Fruit fly (Drosophila melanogaster) whole organism, prepupa: ENCODE data around the gene smp-30.
A peak's percentile ranks its signal among the peaks of the same experiment; 100 is the strongest.

Source experiments
- Blimp-1 ChIP-seq: fragments of 200-800 bp; sonication (Bioruptor generic); optimal IDR thresholded peaks from 3 replicates; lab custom pipeline; 2017; ENCODE audit warnings: missing biosample characterization, missing genetic modification characterization, mild to moderate bottlenecking, moderate library complexity, missing genetic modification reagents
- CG10631 ChIP-seq: fragments of 200-800 bp; sonication (Bioruptor generic); optimal IDR thresholded peaks from 2 replicates; lab custom pipeline; 2016; ENCODE audit warnings: missing biosample characterization, missing genetic modification characterization
- CG10669 ChIP-seq: fragments of 200-800 bp; sonication (Bioruptor generic); optimal IDR thresholded peaks from 3 replicates; lab custom pipeline; 2018; ENCODE audit warnings: missing biosample characterization, mild to moderate bottlenecking, missing genetic modification characterization, moderate library complexity
- CG15336 ChIP-seq: fragments of 200-800 bp; sonication (Bioruptor generic); IDR thresholded peaks from 2 replicates; pipeline ENCODE4 v1.3.6; 2022; ENCODE audit warnings: missing biosample characterization, missing genetic modification characterization
- CG1621 ChIP-seq: fragments of 200-800 bp; sonication (Bioruptor generic); optimal IDR thresholded peaks from 3 replicates; lab custom pipeline; 2018; ENCODE audit warnings: missing biosample characterization, mild to moderate bottlenecking, missing genetic modification characterization
- CG16779 ChIP-seq: fragments of 200-800 bp; sonication (Bioruptor generic); optimal IDR thresholded peaks from 3 replicates; lab custom pipeline; 2017; ENCODE audit warnings: missing biosample characterization, mild to moderate bottlenecking, missing genetic modification characterization
- CG3032 ChIP-seq: fragments of 200-800 bp; optimal IDR thresholded peaks from 2 replicates; lab custom pipeline; 2019; ENCODE audit warnings: missing biosample characterization, mild to moderate bottlenecking, missing genetic modification characterization, moderate library complexity
- CG31627 ChIP-seq: fragments of 200-800 bp; sonication (Bioruptor generic); optimal IDR thresholded peaks from 3 replicates; lab custom pipeline; 2016; ENCODE audit warnings: missing biosample characterization, missing genetic modification characterization
- CG34406 ChIP-seq: fragments of 200-800 bp; sonication (Bioruptor generic); optimal IDR thresholded peaks from 3 replicates; lab custom pipeline; 2016; ENCODE audit warnings: missing biosample characterization, missing genetic modification characterization
- CG3919 ChIP-seq: fragments of 200-800 bp; sonication (Bioruptor generic); optimal IDR thresholded peaks from 3 replicates; lab custom pipeline; 2016; ENCODE audit warnings: missing biosample characterization, missing genetic modification characterization
- CG4318 ChIP-seq: fragments of 200-800 bp; sonication (Bioruptor generic); optimal IDR thresholded peaks from 3 replicates; lab custom pipeline; 2017; ENCODE audit warnings: missing biosample characterization, mild to moderate bottlenecking, missing genetic modification characterization
- CG6276 ChIP-seq: fragments of 200-800 bp; sonication (Bioruptor generic); optimal IDR thresholded peaks from 2 replicates; lab custom pipeline; 2017; ENCODE audit warnings: missing biosample characterization, mild to moderate bottlenecking, missing genetic modification characterization
- CG6792 ChIP-seq: fragments of 200-800 bp; sonication (Bioruptor generic); optimal IDR thresholded peaks from 3 replicates; lab custom pipeline; 2016; ENCODE audit warnings: missing biosample characterization, missing genetic modification characterization
- CG6808 ChIP-seq: fragments of 200-800 bp; sonication (Bioruptor generic); optimal IDR thresholded peaks from 3 replicates; lab custom pipeline; 2017; ENCODE audit warnings: missing biosample characterization, missing genetic modification characterization, mild to moderate bottlenecking, moderate library complexity, missing genetic modification reagents
- CG7368 ChIP-seq: fragments of 200-800 bp; sonication (Bioruptor generic); optimal IDR thresholded peaks from 3 replicates; lab custom pipeline; 2016; ENCODE audit warnings: missing biosample characterization, missing genetic modification characterization
- CG8119 ChIP-seq: fragments of 200-800 bp; sonication (Bioruptor generic); IDR thresholded peaks from 3 replicates; pipeline ENCODE4 v1.3.6; 2022; ENCODE audit warnings: missing biosample characterization, missing genetic modification characterization
- CG8319 ChIP-seq: fragments of 200-800 bp; sonication (Bioruptor generic); optimal IDR thresholded peaks from 3 replicates; lab custom pipeline; 2016; ENCODE audit warnings: missing biosample characterization, missing genetic modification characterization
- CG8632 ChIP-seq: fragments of 200-800 bp; sonication (Bioruptor generic); optimal IDR thresholded peaks from 3 replicates; lab custom pipeline; 2016; ENCODE audit warnings: missing biosample characterization, missing genetic modification characterization
- CG9139 ChIP-seq: fragments of 200-800 bp; sonication (Bioruptor generic); optimal IDR thresholded peaks from 3 replicates; lab custom pipeline; 2017; ENCODE audit warnings: missing biosample characterization, mild to moderate bottlenecking, missing genetic modification characterization
- Eip75B ChIP-seq: fragments of 200-800 bp; sonication (Bioruptor generic); optimal IDR thresholded peaks from 3 replicates; lab custom pipeline; 2016; ENCODE audit warnings: missing biosample characterization, missing genetic modification characterization
- Eip78C ChIP-seq: fragments of 200-800 bp; sonication (Bioruptor generic); peaks from one replicate; lab custom pipeline; 2016; ENCODE audit warnings: missing biosample characterization, missing genetic modification characterization
- Eip93F ChIP-seq: fragments of 200-800 bp; sonication (Bioruptor generic); optimal IDR thresholded peaks from 2 replicates; lab custom pipeline; 2016; ENCODE audit warnings: missing biosample characterization, mild to moderate bottlenecking, missing genetic modification characterization
- Ets21C ChIP-seq: fragments of 200-800 bp; sonication (Bioruptor generic); optimal IDR thresholded peaks from 3 replicates; lab custom pipeline; 2016; ENCODE audit warnings: missing biosample characterization, missing genetic modification characterization
- Ets96B ChIP-seq: fragments of 200-800 bp; optimal IDR thresholded peaks from 2 replicates; lab custom pipeline; 2019; ENCODE audit warnings: missing biosample characterization, mild to moderate bottlenecking, missing genetic modification characterization, moderate library complexity
- Hr38 ChIP-seq: sonication (Bioruptor generic); optimal IDR thresholded peaks from 2 replicates; lab custom pipeline; 2016; ENCODE audit warnings: missing biosample characterization, missing genetic modification characterization
- Hr4 ChIP-seq: fragments of 200-800 bp; sonication (Bioruptor generic); optimal IDR thresholded peaks from 3 replicates; lab custom pipeline; 2016; ENCODE audit warnings: missing biosample characterization, missing genetic modification characterization
- Met ChIP-seq: fragments of 200-800 bp; sonication (Bioruptor generic); optimal IDR thresholded peaks from 3 replicates; lab custom pipeline; 2016; ENCODE audit warnings: missing biosample characterization, missing genetic modification characterization
- Smox ChIP-seq: fragments of 200-800 bp; sonication (Bioruptor generic); optimal IDR thresholded peaks from 3 replicates; lab custom pipeline; 2016; ENCODE audit warnings: missing biosample characterization, missing genetic modification characterization
- Sox102F ChIP-seq: fragments of 200-800 bp; sonication (Bioruptor generic); optimal IDR thresholded peaks from 2 replicates; lab custom pipeline; 2016; ENCODE audit warnings: missing biosample characterization, mild to moderate bottlenecking, missing genetic modification characterization
- Sox14 ChIP-seq: fragments of 200-800 bp; sonication (Bioruptor generic); optimal IDR thresholded peaks from 3 replicates; lab custom pipeline; 2016; ENCODE audit warnings: missing biosample characterization, missing genetic modification characterization
- Sox15 ChIP-seq: fragments of 200-800 bp; sonication (Bioruptor generic); optimal IDR thresholded peaks from 3 replicates; lab custom pipeline; 2016; ENCODE audit warnings: missing biosample characterization, missing genetic modification characterization
- achi ChIP-seq: fragments of 200-800 bp; sonication (Bioruptor generic); optimal IDR thresholded peaks from 3 replicates; lab custom pipeline; 2016; ENCODE audit warnings: missing biosample characterization, missing genetic modification characterization
- cyc ChIP-seq: fragments of 200-800 bp; sonication (Bioruptor generic); optimal IDR thresholded peaks from 3 replicates; lab custom pipeline; 2016; ENCODE audit warnings: missing biosample characterization, missing genetic modification characterization
- dac ChIP-seq: fragments of 200-800 bp; sonication (Bioruptor generic); optimal IDR thresholded peaks from 2 replicates; lab custom pipeline; 2017; ENCODE audit warnings: missing biosample characterization, mild to moderate bottlenecking, missing genetic modification characterization
- dsx ChIP-seq: fragments of 200-800 bp; optimal IDR thresholded peaks from 3 replicates; lab custom pipeline; 2019; ENCODE audit warnings: missing biosample characterization, mild to moderate bottlenecking, missing genetic modification characterization, moderate library complexity; ENCODE audit not compliant: poor library complexity, severe bottlenecking
- esn ChIP-seq: fragments of 200-800 bp; sonication (Bioruptor generic); optimal IDR thresholded peaks from 2 replicates; lab custom pipeline; 2016; ENCODE audit warnings: missing biosample characterization, mild to moderate bottlenecking, missing genetic modification characterization, moderate library complexity
- fd85E ChIP-seq: fragments of 200-800 bp; sonication (Bioruptor generic); optimal IDR thresholded peaks from 3 replicates; lab custom pipeline; 2016; ENCODE audit warnings: missing biosample characterization, missing genetic modification characterization
- fkh ChIP-seq: fragments of 200-800 bp; sonication (Bioruptor generic); optimal IDR thresholded peaks from 3 replicates; lab custom pipeline; 2017; ENCODE audit warnings: missing biosample characterization, mild to moderate bottlenecking, missing genetic modification characterization, moderate library complexity
- lz ChIP-seq: fragments of 200-800 bp; sonication (Bioruptor generic); optimal IDR thresholded peaks from 3 replicates; lab custom pipeline; 2016; ENCODE audit warnings: missing biosample characterization, missing genetic modification characterization
- net ChIP-seq: fragments of 200-800 bp; sonication (Bioruptor generic); optimal IDR thresholded peaks from 3 replicates; lab custom pipeline; 2016; ENCODE audit warnings: missing biosample characterization, missing genetic modification characterization
- salr ChIP-seq, 2 experiments: fragments of 200-800 bp; sonication (Bioruptor generic); optimal IDR thresholded peaks; 3 replicates each; lab custom pipeline; 2016 to 2018; ENCODE audit warnings: missing biosample characterization in 2 of 2, missing genetic modification characterization in 2 of 2, mild to moderate bottlenecking in 1 of 2
- spab ChIP-seq: fragments of 200-800 bp; sonication (Bioruptor generic); optimal IDR thresholded peaks from 2 replicates; lab custom pipeline; 2017; ENCODE audit warnings: missing biosample characterization, mild to moderate bottlenecking, missing genetic modification characterization, missing genetic modification reagents
- topi ChIP-seq: fragments of 200-800 bp; sonication (Bioruptor generic); optimal IDR thresholded peaks from 3 replicates; lab custom pipeline; 2016; ENCODE audit warnings: missing biosample characterization, missing genetic modification characterization

Gene smp-30

DNA sequence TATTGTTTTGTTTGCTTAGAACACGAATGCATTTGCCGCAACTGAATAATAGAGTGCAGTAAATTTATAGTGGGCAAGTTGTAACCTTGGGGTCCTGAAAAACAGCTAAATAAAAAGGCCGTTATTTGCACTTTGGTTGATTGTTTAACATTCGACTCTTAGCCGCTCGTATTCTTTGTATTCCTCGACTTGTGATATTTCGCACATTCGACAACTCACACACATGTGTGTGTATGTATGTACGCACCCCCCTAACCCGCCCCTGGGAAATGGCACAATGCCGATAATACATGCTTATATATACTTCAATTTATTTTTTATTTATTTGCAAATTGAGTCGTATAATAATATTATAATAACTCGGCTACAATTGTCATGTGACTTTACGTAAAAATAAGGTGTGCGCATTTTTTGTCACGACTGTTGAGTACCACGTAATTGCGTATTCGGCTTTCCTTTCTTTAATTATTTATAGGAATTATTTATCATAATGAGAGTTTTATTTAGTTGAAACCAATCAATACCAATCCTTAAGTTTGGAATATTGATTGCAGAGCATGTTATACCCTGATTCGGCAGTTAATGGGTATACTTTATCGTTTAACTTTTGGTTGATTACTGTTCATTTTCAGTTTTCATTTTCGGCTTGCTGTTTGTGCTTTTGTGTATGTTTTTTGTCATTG, 3.9 kb upstream of the smp-30 start (continued):
- TF ChIP-seq Eip93F (GFP tag; lab: Kevin White, UChicago) (peak; percentile 54), net (peak; percentile 44), Ets96B (tag; lab: Kevin White, UChicago) (no peak), CG1621 (tag; lab: Kevin White, UChicago) (no peak), Eip75B (GFP tag; lab: Kevin White, UChicago) (peak; percentile 56), salr (GFP tag; optimal IDR thresholded peaks at IDR 0.05; lab: Kevin White, UChicago) (no peak), CG3032 (tag; lab: Kevin White, UChicago) (no peak), Met (GFP tag; lab: Kevin White, UChicago) (peak; percentile 78), Hr38 (GFP tag; lab: Kevin White, UChicago) (no peak)

DNA sequence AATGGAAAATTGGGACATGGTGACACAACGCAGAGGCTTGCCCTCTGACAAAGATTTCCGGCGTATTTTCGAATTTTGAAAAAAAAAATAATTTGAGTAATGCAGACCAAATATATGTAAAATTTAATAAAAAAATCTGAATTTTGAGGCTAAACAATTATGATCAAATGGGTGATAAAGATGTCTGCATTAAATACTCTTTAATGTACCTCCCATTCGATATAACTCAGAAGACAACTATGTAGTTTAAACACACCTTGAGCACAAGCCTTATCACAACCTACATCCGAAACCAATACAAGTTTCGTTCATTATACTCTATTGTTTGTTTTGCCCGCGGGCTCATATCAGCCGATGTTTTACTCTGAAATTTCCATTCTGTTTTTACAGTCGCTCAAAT, 3.3 kb upstream of the smp-30 start, which contains the start of gene CG7362:
TSS of gene CG7362 (minus strand) at position 101 of the 400 bp plus-strand sequence.
- TF ChIP-seq cyc (GFP tag; lab: Kevin White, UChicago) (no peak), net (no peak), Smox (GFP tag; lab: Kevin White, UChicago) (no peak), dsx (GFP tag; lab: Kevin White, UChicago) (no peak), salr (GFP tag; optimal IDR thresholded peaks at IDR 0.05; lab: Kevin White, UChicago) (no peak), Hr38 (GFP tag; lab: Kevin White, UChicago) (no peak), CG4318 (no peak), CG8319 (GFP tag; lab: Kevin White, UChicago) (no peak)

dm6 chr3R:14749077-14749798, 1.8 kb downstream of the smp-30 start:
- TF ChIP-seq dsx (GFP tag; lab: Kevin White, UChicago) (peak; percentile 79), CG10631 (GFP tag; lab: Kevin White, UChicago) (no peak), dac (GFP tag; lab: Kevin White, UChicago) (no peak), fd85E (GFP tag; lab: Kevin White, UChicago) (peak; percentile 35), CG34406 (GFP tag; lab: Kevin White, UChicago) (peak; percentile 45), Blimp-1 (peak; percentile 32), Sox102F (GFP tag; lab: Kevin White, UChicago) (peak; percentile 65), CG15336 (peak; percentile 60; the same call in 1 of the 2 replicates), CG31627 (GFP tag; lab: Kevin White, UChicago) (no peak), esn (GFP tag; lab: Kevin White, UChicago) (peak; percentile 50), Smox (GFP tag; lab: Kevin White, UChicago) (no peak), CG8319 (GFP tag; lab: Kevin White, UChicago) (no peak), Sox14 (GFP tag; lab: Kevin White, UChicago) (peak; percentile 79), CG9139 (GFP tag; lab: Kevin White, UChicago) (peak; percentile 82), cyc (GFP tag; lab: Kevin White, UChicago) (no peak), CG6792 (GFP tag; lab: Kevin White, UChicago) (peak; percentile 57), spab (GFP tag; lab: Kevin White, UChicago) (peak; percentile 64), topi (GFP tag; lab: Kevin White, UChicago) (peak; percentile 61), achi (GFP tag; lab: Kevin White, UChicago) (peak; percentile 33), lz (peak; percentile 32), CG6276 (GFP tag; lab: Kevin White, UChicago) (peak; percentile 34), Ets21C (GFP tag; lab: Kevin White, UChicago) (no peak), CG8632 (peak; percentile 41), CG3919 (GFP tag; lab: Kevin White, UChicago) (peak; percentile 56), CG1621 (tag; lab: Kevin White, UChicago) (peak; percentile 58), CG7368 (GFP tag; lab: Kevin White, UChicago) (peak; percentile 46), Eip78C (GFP tag; lab: Kevin White, UChicago) (peak; percentile 88), CG10669 (peak; percentile 63), Sox15 (GFP tag; lab: Kevin White, UChicago) (no peak), CG6808 (GFP tag; lab: Kevin White, UChicago) (peak; percentile 73), fkh (GFP tag; lab: Kevin White, UChicago) (peak; percentile 97), salr (GFP tag; optimal IDR thresholded peaks at IDR 0.05; lab: Kevin White, UChicago) (peak in 1 of 2 experiments; percentile 41), Eip75B (GFP tag; lab: Kevin White, UChicago) (peak; percentile 68), net (peak; percentile 37), CG16779 (peak; percentile 61), CG3032 (tag; lab: Kevin White, UChicago) (peak; percentile 44), CG8119 (peak; percentile 38; the same call in 1 of the 3 replicates), Hr4 (GFP tag; lab: Kevin White, UChicago) (no peak)
